Worm (Caenorhabditis elegans) whole organism, young adult: ENCODE data around the gene T09F5.10.
"Not testable (repeated sequence)": the region's sequence is repeated elsewhere in the genome, so short reads cannot be mapped to it uniquely, and the experiment has no call there.

ENCODE experiments used
- D2030.7 ChIP-seq: fragments of 200-800 bp; sonication (Bioruptor generic); IDR thresholded peaks from 2 replicates; pipeline ENCODE4 v1.3.6; 2022; ENCODE audit warnings: missing genetic modification reagents, missing genetic modification characterization, missing compliant biosample characterization
- F37B4.10 ChIP-seq: fragments of 200-800 bp; sonication (Bioruptor generic); IDR thresholded peaks from 2 replicates; pipeline ENCODE4 v1.3.6; 2022; ENCODE audit warnings: missing genetic modification characterization, missing compliant biosample characterization
- K11D2.4 ChIP-seq: fragments of 200-800 bp; sonication (Bioruptor generic); IDR thresholded peaks from 2 replicates; pipeline ENCODE4 v1.3.6; 2022; ENCODE audit warnings: missing genetic modification reagents, missing genetic modification characterization, missing compliant biosample characterization
- ama-1 ChIP-seq, 3 experiments: fragments of 150-350 bp in 1 of 3; sonication (generic microtip) in 2 of 3; optimal IDR thresholded peaks; 2 replicates each; lab custom pipeline; 2014 to 2018; ENCODE audit warnings: missing biosample characterization in 2 of 3, missing genetic modification characterization in 2 of 3, missing genetic modification reagents in 2 of 3
- chd-7 ChIP-seq: sonication (generic microtip); optimal IDR thresholded peaks from 2 replicates; lab custom pipeline; 2016; ENCODE audit warnings: mild to moderate bottlenecking, missing genetic modification characterization, moderate library complexity, missing compliant biosample characterization
- dpl-1 ChIP-seq: fragments of 150-350 bp; optimal IDR thresholded peaks from 2 replicates; lab custom pipeline; 2014; ENCODE audit warnings: missing biosample characterization, missing genetic modification reagents, missing genetic modification characterization
- nfya-1 ChIP-seq: sonication (generic microtip); optimal IDR thresholded peaks from 2 replicates; lab custom pipeline; 2017; ENCODE audit warnings: antibody characterized with exemption, missing compliant biosample characterization, missing genetic modification characterization, borderline replicate concordance; ENCODE audit not compliant: insufficient read depth
- rcor-1 ChIP-seq: fragments of 200-800 bp; sonication (Bioruptor generic); IDR thresholded peaks from 2 replicates; pipeline ENCODE4 v1.3.6; 2022; ENCODE audit warnings: missing genetic modification reagents, missing genetic modification characterization, missing compliant biosample characterization
- repo-1 ChIP-seq: sonication (generic microtip); optimal IDR thresholded peaks from 2 replicates; lab custom pipeline; 2017; ENCODE audit warnings: mild to moderate bottlenecking, missing genetic modification characterization, missing compliant biosample characterization
- tbp1 ChIP-seq: fragments of 200-800 bp; sonication (Bioruptor generic); optimal IDR thresholded peaks from 2 replicates; lab custom pipeline; 2018; ENCODE audit warnings: mild to moderate bottlenecking, missing genetic modification characterization, missing compliant biosample characterization
- tlf-1 ChIP-seq: fragments of 200-800 bp; sonication (Bioruptor generic); optimal IDR thresholded peaks from 2 replicates; lab custom pipeline; 2018; ENCODE audit warnings: mild to moderate bottlenecking, missing genetic modification characterization, missing compliant biosample characterization

DNA sequence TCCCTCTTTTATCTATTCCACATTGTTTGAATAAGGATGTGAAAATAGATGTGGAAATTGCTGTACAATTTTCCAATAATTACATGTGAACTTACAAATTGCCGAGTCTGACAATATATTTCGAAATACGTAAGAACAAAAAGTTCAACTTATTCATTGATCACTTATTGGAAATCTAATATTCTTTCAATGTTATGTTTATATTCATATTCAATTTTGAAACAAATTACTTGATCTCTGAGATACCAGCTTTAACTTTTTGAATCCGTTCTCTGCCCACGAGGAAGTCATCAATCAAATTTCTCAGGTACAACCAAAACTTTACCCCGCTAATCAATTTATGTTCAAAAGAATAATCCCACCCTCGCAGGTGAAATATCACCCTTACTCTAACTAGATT, 35.3 kb downstream of the T09F5.10 start, which contains the start of gene sri-26:
- TF ChIP-seq repo-1 (tag; lab: Kevin White, UChicago); ama-1 (optimal IDR thresholded peaks at IDR 0.05; lab: Kevin White, UChicago); ama-1 (GFP tag; optimal IDR thresholded peaks at IDR 0.05; lab: Kevin White, UChicago); D2030.7; K11D2.4 (GFP tag; lab: Robert Waterston, UW); tbp1 (GFP tag; lab: Kevin White, UChicago); F37B4.10 (GFP tag; lab: Robert Waterston, UW); rcor-1 (GFP tag; lab: Robert Waterston, UW); chd-7; tlf-1; nfya-1 (tag; lab: Kevin White, UChicago); dpl-1 (GFP tag; lab: Kevin White, UChicago): not testable (repeated sequence)
